Worm (Caenorhabditis elegans): Measurements from ENCODE around the gene F54D1.6.

ce11 chrIV:11271262-11271661 is 16.3 kb upstream of the F54D1.6 start, which contains the start of gene nhr-7:
- TF ChIP-seq lin-13 (GFP tag; optimal IDR thresholded peaks at IDR 0.05) (no peak), ama-1 (optimal IDR thresholded peaks at IDR 0.05) (no peak), fos-1 (tag; optimal IDR thresholded peaks at IDR 0.05) (no peak), ztf-4 (tag; optimal IDR thresholded peaks at IDR 0.05) (no peak), alr-1 (tag; optimal IDR thresholded peaks at IDR 0.05) (no peak), ztf-11 (tag; optimal IDR thresholded peaks at IDR 0.05) (no peak), mab-5 (tag; optimal IDR thresholded peaks at IDR 0.05) (no peak), egl-27 (tag; optimal IDR thresholded peaks at IDR 0.05) (no peak), unc-62 (GFP tag; optimal IDR thresholded peaks at IDR 0.05) (no peak), nhr-12 (tag; optimal IDR thresholded peaks at IDR 0.05) (no peak), lin-39 (tag; optimal IDR thresholded peaks at IDR 0.05) (no peak), lsy-2 (tag; optimal IDR thresholded peaks at IDR 0.05) (no peak), nhr-11 (tag; optimal IDR thresholded peaks at IDR 0.05) (no peak), nhr-10 (tag; optimal IDR thresholded peaks at IDR 0.05) (no peak)
